Worm (Caenorhabditis elegans) whole organism, L1 larva: ENCODE data around the gene arl-1.

Experiments used
- C16A3.4 ChIP-seq: fragments of 150-350 bp; optimal IDR thresholded peaks from 2 replicates; lab custom pipeline; 2014; ENCODE audit warnings: missing biosample characterization, missing genetic modification characterization
- F16B12.6 ChIP-seq: fragments of 150-350 bp; optimal IDR thresholded peaks from 2 replicates; lab custom pipeline; 2014; ENCODE audit warnings: missing biosample characterization, missing genetic modification characterization
- Y116A8C.19 ChIP-seq: sonication (generic microtip); optimal IDR thresholded peaks from 2 replicates; lab custom pipeline; 2016; ENCODE audit warnings: missing compliant biosample characterization, missing genetic modification characterization, borderline replicate concordance
- aha-1 ChIP-seq: fragments of 150-350 bp; optimal IDR thresholded peaks from 2 replicates; lab custom pipeline; 2014; ENCODE audit warnings: missing biosample characterization, missing genetic modification characterization
- alr-1 ChIP-seq: fragments of 200-800 bp; sonication (Bioruptor generic); optimal IDR thresholded peaks from 2 replicates; lab custom pipeline; 2018; ENCODE audit warnings: borderline replicate concordance, mild to moderate bottlenecking, missing genetic modification characterization, missing compliant biosample characterization
- ama-1 ChIP-seq: fragments of 150-350 bp; optimal IDR thresholded peaks from 2 replicates; lab custom pipeline; 2014
- blmp-1 ChIP-seq: fragments of 150-350 bp; optimal IDR thresholded peaks from 2 replicates; lab custom pipeline; 2014; ENCODE audit warnings: missing biosample characterization, missing genetic modification characterization
- ceh-88 ChIP-seq: fragments of 200-800 bp; sonication (Bioruptor generic); IDR thresholded peaks from 2 replicates; pipeline ENCODE4 v1.3.6; 2022; ENCODE audit warnings: missing genetic modification characterization, missing compliant biosample characterization
- ces-1 ChIP-seq: fragments of 150-350 bp; optimal IDR thresholded peaks from 2 replicates; lab custom pipeline; 2014; ENCODE audit warnings: missing biosample characterization, missing genetic modification reagents, missing genetic modification characterization
- dpl-1 ChIP-seq, 3 experiments: fragments of 150-350 bp in 2 of 3; sonication (generic microtip) in 1 of 3; optimal IDR thresholded peaks; 2 replicates each; lab custom pipeline; 2014 to 2017; ENCODE audit warnings: missing biosample characterization in 3 of 3, missing genetic modification characterization in 3 of 3, missing genetic modification reagents in 3 of 3
- dsc-1 ChIP-seq: sonication (generic microtip); optimal IDR thresholded peaks from 2 replicates; lab custom pipeline; 2016; ENCODE audit warnings: mild to moderate bottlenecking, missing genetic modification characterization, missing compliant biosample characterization
- elt-2 ChIP-seq: sonication (generic microtip); optimal IDR thresholded peaks from 2 replicates; lab custom pipeline; 2016; ENCODE audit warnings: missing genetic modification characterization, mild to moderate bottlenecking, inconsistent platforms, missing compliant biosample characterization, missing genetic modification reagents
- ets-5 ChIP-seq: fragments of 200-800 bp; sonication (Bioruptor generic); IDR thresholded peaks from 2 replicates; pipeline ENCODE4 v1.3.6; 2022; ENCODE audit warnings: missing genetic modification characterization, missing compliant biosample characterization
- fkh-10 ChIP-seq: sonication (generic microtip); optimal IDR thresholded peaks from 2 replicates; lab custom pipeline; 2017; ENCODE audit warnings: missing biosample characterization, missing genetic modification reagents, missing genetic modification characterization
- fkh-8 ChIP-seq: sonication (generic microtip); optimal IDR thresholded peaks from 2 replicates; lab custom pipeline; 2016; ENCODE audit warnings: mild to moderate bottlenecking, missing genetic modification characterization, missing compliant biosample characterization
- fos-1 ChIP-seq: fragments of 150-350 bp; optimal IDR thresholded peaks from 2 replicates; lab custom pipeline; 2014; ENCODE audit warnings: missing biosample characterization, missing genetic modification characterization
- grh-1 ChIP-seq: fragments of 200-800 bp; sonication (Bioruptor generic); IDR thresholded peaks from 2 replicates; pipeline ENCODE4 v1.3.6; 2022; ENCODE audit warnings: missing genetic modification reagents, missing genetic modification characterization, missing compliant biosample characterization
- hpl-2 ChIP-seq: fragments of 150-350 bp; optimal IDR thresholded peaks from 2 replicates; lab custom pipeline; 2014; ENCODE audit warnings: missing biosample characterization, missing genetic modification reagents, missing genetic modification characterization
- isw-1 ChIP-seq: fragments of 200-800 bp; sonication (Bioruptor generic); IDR thresholded peaks from 2 replicates; pipeline ENCODE4 v1.3.6; 2022; ENCODE audit warnings: missing genetic modification characterization, missing compliant biosample characterization
- jun-1 ChIP-seq: fragments of 150-350 bp; optimal IDR thresholded peaks from 2 replicates; lab custom pipeline; 2014; ENCODE audit warnings: missing biosample characterization, missing genetic modification reagents, missing genetic modification characterization
- lin-15B ChIP-seq: fragments of 150-350 bp; sonication (generic microtip); optimal IDR thresholded peaks from 3 replicates; lab custom pipeline; 2014; ENCODE audit warnings: missing biosample characterization, missing genetic modification characterization
- lin-35 ChIP-seq, 2 experiments: fragments of 150-350 bp; optimal IDR thresholded peaks; 2 replicates each; lab custom pipeline; 2014; ENCODE audit warnings: missing biosample characterization in 2 of 2, missing genetic modification characterization in 2 of 2, missing genetic modification reagents in 2 of 2
- lir-3 ChIP-seq: sonication (generic microtip); optimal IDR thresholded peaks from 2 replicates; lab custom pipeline; 2016; ENCODE audit warnings: mild to moderate bottlenecking, missing genetic modification characterization, moderate library complexity, missing compliant biosample characterization; ENCODE audit not compliant: poor library complexity
- mdl-1 ChIP-seq, 2 experiments: fragments of 150-350 bp; optimal IDR thresholded peaks; 2 replicates each; lab custom pipeline; 2014 to 2017; ENCODE audit warnings: missing biosample characterization in 2 of 2, missing genetic modification characterization in 2 of 2, inconsistent platforms in 1 of 2
- mep-1 ChIP-seq: fragments of 150-350 bp; optimal IDR thresholded peaks from 2 replicates; lab custom pipeline; 2014; ENCODE audit warnings: missing biosample characterization, missing genetic modification characterization
- nhr-47 ChIP-seq: sonication (generic microtip); optimal IDR thresholded peaks from 2 replicates; lab custom pipeline; 2016; ENCODE audit warnings: mild to moderate bottlenecking, missing genetic modification characterization, moderate library complexity, missing compliant biosample characterization
- nhr-71 ChIP-seq: sonication (generic microtip); optimal IDR thresholded peaks from 2 replicates; lab custom pipeline; 2016; ENCODE audit warnings: mild to moderate bottlenecking, missing genetic modification characterization, moderate library complexity, missing compliant biosample characterization
- nhr-76 ChIP-seq: sonication (generic microtip); optimal IDR thresholded peaks from 2 replicates; lab custom pipeline; 2017; ENCODE audit warnings: missing biosample characterization, missing genetic modification characterization
- nhr-90 ChIP-seq: sonication (generic microtip); optimal IDR thresholded peaks from 2 replicates; lab custom pipeline; 2016; ENCODE audit warnings: mild to moderate bottlenecking, missing genetic modification characterization, missing compliant biosample characterization; ENCODE audit not compliant: poor library complexity
- pax-3 ChIP-seq: fragments of 200-800 bp; sonication (Bioruptor generic); optimal IDR thresholded peaks from 2 replicates; lab custom pipeline; 2018; ENCODE audit warnings: mild to moderate bottlenecking, missing genetic modification characterization, moderate library complexity, missing compliant biosample characterization
- snu-23 ChIP-seq: sonication (generic microtip); optimal IDR thresholded peaks from 2 replicates; lab custom pipeline; 2016; ENCODE audit warnings: missing genetic modification characterization, missing compliant biosample characterization
- sptf-1 ChIP-seq: fragments of 150-350 bp; optimal IDR thresholded peaks from 2 replicates; lab custom pipeline; 2014; ENCODE audit warnings: missing biosample characterization, missing genetic modification characterization
- unc-86 ChIP-seq: sonication (generic microtip); optimal IDR thresholded peaks from 2 replicates; lab custom pipeline; 2016; ENCODE audit warnings: missing genetic modification characterization, missing compliant biosample characterization
- xbp-1 ChIP-seq: sonication (generic microtip); optimal IDR thresholded peaks from 2 replicates; lab custom pipeline; 2016; ENCODE audit warnings: missing genetic modification characterization, missing compliant biosample characterization
- zip-4 ChIP-seq: fragments of 200-800 bp; sonication (Bioruptor generic); optimal IDR thresholded peaks from 2 replicates; lab custom pipeline; 2018; ENCODE audit warnings: mild to moderate bottlenecking, missing genetic modification characterization, moderate library complexity, missing compliant biosample characterization
- ztf-11 ChIP-seq, 2 experiments: sonication (generic microtip); optimal IDR thresholded peaks; 2 replicates each; lab custom pipeline; 2016 to 2017; ENCODE audit warnings: missing genetic modification characterization in 2 of 2, missing biosample characterization in 1 of 2, missing compliant biosample characterization in 1 of 2

The arl-1 gene

ce11 chrII:8603567-8604359 lies 22.0 kb downstream of the arl-1 start, which contains the start of gene suf-1 (continued):
- no peak for TF ChIP-seq lin-15B (tag; lab: Kevin White, UChicago)
- no peak for TF ChIP-seq elt-2 (tag; lab: Kevin White, UChicago)
- no peak for TF ChIP-seq aha-1 (tag; lab: Kevin White, UChicago)
- no peak for TF ChIP-seq Y116A8C.19
- no peak for TF ChIP-seq jun-1
- TF ChIP-seq fkh-10 (GFP tag; lab: Kevin White, UChicago) = no peak
- no peak for TF ChIP-seq ces-1 (GFP tag; lab: Kevin White, UChicago)
- TF ChIP-seq mdl-1 (tag; optimal IDR thresholded peaks at IDR 0.05; lab: Kevin White, UChicago) = no peak
- TF ChIP-seq dpl-1 (GFP tag; optimal IDR thresholded peaks at IDR 0.05; lab: Kevin White, UChicago) = peak in 2 of 3 experiments; percentile 22 to 44
- TF ChIP-seq F16B12.6 = peak; percentile 78
- TF ChIP-seq sptf-1 (tag; lab: Kevin White, UChicago) = no peak

- TF ChIP-seq nhr-76 (tag; lab: Kevin White, UChicago) = no peak
- no peak for TF ChIP-seq unc-86 (tag; lab: Kevin White, UChicago)
- TF ChIP-seq alr-1 (tag; lab: Kevin White, UChicago) = no peak
- no peak for TF ChIP-seq Y116A8C.19
- TF ChIP-seq xbp-1 (tag; lab: Kevin White, UChicago) = no peak
- TF ChIP-seq elt-2 (tag; lab: Kevin White, UChicago) = no peak
- TF ChIP-seq nhr-90 = no peak
- TF ChIP-seq pax-3 = no peak
- TF ChIP-seq zip-4 (GFP tag; lab: Kevin White, UChicago) = no peak
- TF ChIP-seq ces-1 (GFP tag; lab: Kevin White, UChicago) = no peak
- no peak for TF ChIP-seq dpl-1 (GFP tag; optimal IDR thresholded peaks at IDR 0.05; lab: Kevin White, UChicago)
- TF ChIP-seq fkh-8 (tag; lab: Kevin White, UChicago) = no peak
- TF ChIP-seq isw-1 (GFP tag; lab: Robert Waterston, UW) = no peak
- TF ChIP-seq nhr-71 (tag; lab: Kevin White, UChicago) = no peak
- TF ChIP-seq fos-1 (tag; lab: Kevin White, UChicago) = no peak
- TF ChIP-seq nhr-47 (tag; lab: Kevin White, UChicago) = no peak
- no peak for TF ChIP-seq lir-3
Measured at ce11 chrII:8606549-8606948, 24.7 kb downstream of the arl-1 start, which contains the start of gene F28C6.8. TSS of gene F28C6.8 (plus strand) at chrII:8606849.

- no peak for TF ChIP-seq mep-1 (tag; lab: Kevin White, UChicago)
- no peak for TF ChIP-seq ama-1 (lab: Kevin White, UChicago)
- TF ChIP-seq ets-5 (GFP tag; lab: Robert Waterston, UW) = no peak
- TF ChIP-seq blmp-1 (tag; lab: Kevin White, UChicago) = no peak
- no peak for TF ChIP-seq lin-35 (GFP tag; optimal IDR thresholded peaks at IDR 0.05; lab: Kevin White, UChicago)
- TF ChIP-seq grh-1 (GFP tag; lab: Robert Waterston, UW) = no peak
- no peak for TF ChIP-seq snu-23
- TF ChIP-seq C16A3.4 (tag; lab: Kevin White, UChicago) = no peak
- no peak for TF ChIP-seq pax-3
- TF ChIP-seq, all 84 proteins: peak for 0
Measured at ce11 chrII:8607662-8608061, 25.9 kb downstream of the arl-1 start, which contains the start of gene F28C6.10. TSS of gene F28C6.10 (plus strand) at chrII:8607962.

- TF ChIP-seq mdl-1 (tag; optimal IDR thresholded peaks at IDR 0.05; lab: Kevin White, UChicago) (no peak), hpl-2 (GFP tag; lab: Kevin White, UChicago) (no peak), dsc-1 (tag; lab: Kevin White, UChicago) (no peak), ceh-88 (GFP tag; lab: Robert Waterston, UW) (no peak), ztf-11 (tag; optimal IDR thresholded peaks at IDR 0.05; lab: Kevin White, UChicago) (no peak)
Measured at ce11 chrII:8610085-8610484, 28.3 kb downstream of the arl-1 start, which contains the start of gene F28C6.9. TSS of gene F28C6.9 (minus strand) at chrII:8610185.
